Worm (Caenorhabditis elegans) whole organism, L2 larva: ENCODE data around the gene srr-6.

ENCODE experiments used
- ZK546.5 ChIP-seq: sonication (generic microtip); optimal IDR thresholded peaks from 2 replicates; lab custom pipeline; 2017; ENCODE audit warnings: missing biosample characterization, missing genetic modification characterization
- ama-1 ChIP-seq: fragments of 150-350 bp; optimal IDR thresholded peaks from 2 replicates; lab custom pipeline; 2018; ENCODE audit warnings: inconsistent platforms
- ceh-16 ChIP-seq: fragments of 150-350 bp; optimal IDR thresholded peaks from 2 replicates; lab custom pipeline; 2014; ENCODE audit warnings: missing biosample characterization, missing genetic modification characterization
- egl-27 ChIP-seq: sonication (generic microtip); optimal IDR thresholded peaks from 3 replicates; lab custom pipeline; 2017; ENCODE audit warnings: missing biosample characterization, missing genetic modification reagents, missing genetic modification characterization
- elt-1 ChIP-seq: fragments of 150-350 bp; optimal IDR thresholded peaks from 2 replicates; lab custom pipeline; 2014; ENCODE audit warnings: missing biosample characterization, missing genetic modification characterization
- lin-13 ChIP-seq: fragments of 150-350 bp; optimal IDR thresholded peaks from 2 replicates; lab custom pipeline; 2014; ENCODE audit warnings: missing biosample characterization, missing genetic modification reagents, missing genetic modification characterization
- nhr-237 ChIP-seq: fragments of 150-350 bp; optimal IDR thresholded peaks from 2 replicates; lab custom pipeline; 2014; ENCODE audit warnings: missing biosample characterization, missing genetic modification characterization
- nhr-77 ChIP-seq: fragments of 150-350 bp; optimal IDR thresholded peaks from 2 replicates; lab custom pipeline; 2014; ENCODE audit warnings: missing biosample characterization, missing genetic modification characterization
- snpc-4 ChIP-seq: fragments of 150-350 bp; optimal IDR thresholded peaks from 2 replicates; lab custom pipeline; 2014; ENCODE audit warnings: missing biosample characterization, missing genetic modification characterization
- unc-39 ChIP-seq: fragments of 150-350 bp; optimal IDR thresholded peaks from 2 replicates; lab custom pipeline; 2014; ENCODE audit warnings: missing biosample characterization, missing genetic modification characterization
- zag-1 ChIP-seq: fragments of 150-350 bp; optimal IDR thresholded peaks from 2 replicates; lab custom pipeline; 2014; ENCODE audit warnings: missing biosample characterization, missing genetic modification characterization
- ztf-4 ChIP-seq: fragments of 150-350 bp; optimal IDR thresholded peaks from 2 replicates; lab custom pipeline; 2014; ENCODE audit warnings: missing biosample characterization, missing genetic modification characterization

DNA sequence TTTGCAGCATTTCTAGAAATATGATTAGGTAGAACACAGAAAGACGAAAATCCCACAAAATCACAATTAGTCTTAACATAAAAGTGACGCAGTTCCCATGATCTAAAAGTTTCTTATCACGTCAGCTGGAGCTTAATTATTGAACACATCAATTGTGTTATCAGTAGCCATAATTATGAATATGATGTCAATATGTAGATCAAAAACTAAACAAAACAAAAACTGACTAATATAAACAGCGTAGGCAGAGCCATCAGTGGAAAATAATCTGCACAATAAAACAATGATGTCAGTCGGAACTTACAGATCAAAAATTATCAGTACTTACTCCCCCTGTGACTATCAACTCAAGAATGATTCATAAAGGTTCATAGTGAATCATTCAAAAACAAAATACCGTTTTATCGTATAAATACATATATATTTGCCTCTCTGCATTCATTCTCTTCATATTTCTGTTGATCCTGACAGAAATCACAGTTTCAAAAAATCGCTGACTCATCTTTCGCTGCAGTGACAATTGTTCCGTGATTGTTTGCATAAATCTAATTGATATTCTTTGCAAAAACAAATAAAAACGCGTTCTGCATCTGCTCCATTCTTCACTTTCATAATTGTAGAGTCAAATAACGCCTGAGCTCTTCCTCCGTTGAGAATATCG, at the start of gene srr-6:
- TF ChIP-seq ama-1 (lab: Kevin White, UChicago) = no peak
- TF ChIP-seq nhr-77 = no peak
- TF ChIP-seq elt-1 (tag; lab: Kevin White, UChicago) = no peak
- no peak for TF ChIP-seq ceh-16
- TF ChIP-seq unc-39 = no peak
- TF ChIP-seq nhr-237 = no peak
- no peak for TF ChIP-seq ZK546.5 (tag; lab: Kevin White, UChicago)
- no peak for TF ChIP-seq zag-1
- no peak for TF ChIP-seq ztf-4 (tag; lab: Kevin White, UChicago)
- TF ChIP-seq egl-27 (tag; lab: Kevin White, UChicago) = no peak
- TF ChIP-seq lin-13 (GFP tag; lab: Kevin White, UChicago) = no peak
- TF ChIP-seq snpc-4 = no peak
